Worm (Caenorhabditis elegans): ENCODE results near the gene K06A4.6.

Gene K06A4.6

DNA sequence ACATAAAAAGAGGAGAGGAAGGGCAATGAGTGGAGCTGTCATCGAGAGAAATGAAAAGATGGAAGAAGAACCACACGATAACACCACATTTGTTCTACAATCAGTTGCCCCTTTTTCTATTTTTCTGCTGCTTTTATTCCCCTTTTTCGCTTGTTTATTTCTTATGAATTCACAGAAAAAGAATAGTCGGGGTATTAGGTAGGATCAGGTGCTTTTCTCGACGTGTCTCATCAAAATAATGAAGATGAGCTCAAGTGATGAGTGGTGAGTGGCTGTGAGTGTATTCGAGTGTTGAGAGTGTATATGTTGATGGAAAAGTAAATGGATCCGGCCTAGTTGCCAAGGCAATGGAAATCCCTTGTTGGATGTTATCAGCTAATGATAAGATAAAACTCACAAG, 5.0 kb upstream of the K06A4.6 start:
- TF ChIP-seq daf-16 (GFP tag; optimal IDR thresholded peaks at IDR 0.05) (no peak), daf-16 (tag; optimal IDR thresholded peaks at IDR 0.05) (no peak), aha-1 (tag) (peak; percentile 67), dmd-9 (GFP tag; IDR thresholded peaks at IDR 0.05) (no peak)

DNA sequence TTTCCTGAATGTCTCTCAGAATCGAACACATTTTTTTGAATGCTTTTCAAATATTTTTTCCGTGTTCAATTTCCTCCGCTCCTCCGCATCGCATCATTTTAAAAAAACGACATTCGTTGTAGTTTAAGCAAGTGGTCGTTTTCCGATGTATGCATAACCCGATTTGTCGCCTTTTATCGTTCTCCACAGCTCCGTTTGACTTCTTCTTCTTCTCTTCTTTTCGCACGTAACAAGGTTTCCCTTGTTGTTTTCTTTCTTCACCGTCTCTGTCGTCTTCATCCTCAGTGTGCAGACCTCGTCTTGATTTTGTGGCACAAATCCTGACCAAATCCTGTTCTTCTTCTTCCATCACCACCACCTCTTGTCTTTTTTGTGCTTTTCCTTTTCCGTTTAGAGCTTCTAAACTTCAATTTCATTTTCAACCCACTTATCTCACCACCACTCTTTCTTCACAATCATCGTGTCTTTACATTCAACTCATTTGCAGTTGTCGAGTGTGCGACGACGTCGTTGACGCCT, 3.3 kb upstream of the K06A4.6 start, which contains the start of gene K06A4.2:
Gene K06A4.2, plus strand, starts transcription at position 469 of the 519 bp plus-strand sequence.
- TF ChIP-seq fkh-10 (GFP tag; optimal IDR thresholded peaks at IDR 0.05): peak; percentile 93
- TF ChIP-seq ctbp-1 (GFP tag; IDR thresholded peaks at IDR 0.05): 0 out of 2 replicates have a peak, but pooled peaks have one; percentile 19
- no peak for TF ChIP-seq arid-1 (GFP tag; conservative IDR thresholded peaks at IDR 0.05)
- TF ChIP-seq ces-1 (GFP tag; optimal IDR thresholded peaks at IDR 0.05): peak; percentile 62

DNA sequence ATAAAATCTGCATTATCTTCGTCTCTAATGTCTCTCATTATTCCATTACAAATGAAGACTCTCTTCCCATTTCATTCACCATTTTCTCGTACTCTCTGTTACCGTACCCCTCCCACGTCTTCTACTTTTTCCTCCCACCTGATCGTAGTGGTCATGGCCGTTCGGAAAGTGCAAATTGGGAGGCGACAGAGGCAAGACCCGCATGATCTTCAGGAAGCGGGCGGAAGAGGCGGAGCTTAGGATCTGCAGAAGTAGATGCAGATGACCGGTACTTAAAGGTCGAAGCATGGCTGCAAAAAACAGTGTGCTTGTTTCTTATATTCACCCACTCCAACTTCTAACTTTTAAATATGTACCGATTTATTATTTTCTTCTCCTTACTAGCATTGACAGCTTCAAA, 2.6 kb downstream of the K06A4.6 start, which contains the start of gene nas-3:
Gene nas-3, plus strand, starts transcription at position 301 of the 400 bp plus-strand sequence.
- TF ChIP-seq nhr-10 (tag; optimal IDR thresholded peaks at IDR 0.05) (no peak), unc-62 (GFP tag; optimal IDR thresholded peaks at IDR 0.05 in 1 of 2) (peak in 1 of 2 experiments; percentile 46), unc-62 (tag; optimal IDR thresholded peaks at IDR 0.05) (no peak), hlh-11 (tag; optimal IDR thresholded peaks at IDR 0.05) (no peak)

ce11 chrV:9473924-9474323, 6.5 kb downstream of the K06A4.6 start:
- TF ChIP-seq hlh-11 (tag; optimal IDR thresholded peaks at IDR 0.05): no peak
- TF ChIP-seq attf-4 (tag; optimal IDR thresholded peaks at IDR 0.05): no peak
- no peak for TF ChIP-seq lin-38 (GFP tag; IDR thresholded peaks at IDR 0.05)
- TF ChIP-seq lin-13 (GFP tag; optimal IDR thresholded peaks at IDR 0.05): no peak
- no peak for TF ChIP-seq duxl-1 (tag; optimal IDR thresholded peaks at IDR 0.05; ENCODE audit: poor library complexity)

ce11 chrV:9471675-9472074, 8.8 kb downstream of the K06A4.6 start, which contains the start of gene flp-6:
Gene flp-6, plus strand, starts transcription at chrV:9471975.
- no peak for TF ChIP-seq lin-1 (GFP tag; IDR thresholded peaks at IDR 0.05)
- no peak for TF ChIP-seq nhr-76 (tag; optimal IDR thresholded peaks at IDR 0.05)

DNA sequence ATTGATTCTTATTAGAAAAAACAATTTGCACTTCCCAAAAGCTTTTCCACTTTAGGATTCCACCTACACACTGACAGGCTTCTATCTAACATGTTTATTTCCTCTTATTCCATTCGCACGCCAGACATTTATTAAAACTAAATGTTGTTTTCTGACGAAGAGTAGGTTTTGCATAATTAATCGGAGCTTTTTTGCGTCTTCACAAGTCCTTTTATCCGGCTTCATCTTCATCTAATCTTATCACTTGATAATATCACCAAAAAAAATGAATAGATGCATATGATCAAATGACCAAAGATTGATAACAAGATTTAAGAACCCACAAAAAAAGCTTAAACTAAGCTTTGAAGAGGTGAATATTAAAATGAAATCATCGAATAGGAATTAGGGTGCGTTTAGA, 14.9 kb downstream of the K06A4.6 start:
- no peak for TF ChIP-seq attf-4 (tag; optimal IDR thresholded peaks at IDR 0.05)
- TF ChIP-seq ceh-28 (tag; optimal IDR thresholded peaks at IDR 0.05): no peak
- TF ChIP-seq dmd-8 (GFP tag; IDR thresholded peaks at IDR 0.05): no peak
- TF ChIP-seq hlh-30 (tag; optimal IDR thresholded peaks at IDR 0.05; ENCODE audit: insufficient read depth): no peak
- no peak for TF ChIP-seq lim-7 (GFP tag; IDR thresholded peaks at IDR 0.05)
- no peak for TF ChIP-seq ztf-11 (tag; optimal IDR thresholded peaks at IDR 0.05)
- no peak for TF ChIP-seq duxl-1 (tag; optimal IDR thresholded peaks at IDR 0.05; ENCODE audit: poor library complexity)
- no peak for TF ChIP-seq lin-39 (tag; optimal IDR thresholded peaks at IDR 0.05)
- TF ChIP-seq nhr-41 (GFP tag; IDR thresholded peaks at IDR 0.05): no peak
- no peak for TF ChIP-seq dmd-6 (GFP tag; IDR thresholded peaks at IDR 0.05)

- no peak for TF ChIP-seq tra-1 (GFP tag; IDR thresholded peaks at IDR 0.05)
- TF ChIP-seq ceh-82 (tag; optimal IDR thresholded peaks at IDR 0.05): no peak
- no peak for TF ChIP-seq zip-2 (tag; optimal IDR thresholded peaks at IDR 0.05)
- TF ChIP-seq hif-1 (tag; optimal IDR thresholded peaks at IDR 0.05): no peak
- no peak for TF ChIP-seq nhr-6 (tag; optimal IDR thresholded peaks at IDR 0.05)
- no peak for TF ChIP-seq zag-1 (tag; optimal IDR thresholded peaks at IDR 0.05)
- no peak for TF ChIP-seq jun-1 (tag; optimal IDR thresholded peaks at IDR 0.05)
- TF ChIP-seq ceh-62 (tag; optimal IDR thresholded peaks at IDR 0.05): no peak
- no peak for TF ChIP-seq lir-3 (tag; optimal IDR thresholded peaks at IDR 0.05)
- no peak for TF ChIP-seq ztf-11 (tag; optimal IDR thresholded peaks at IDR 0.05)
- no peak for TF ChIP-seq lin-29 (GFP tag; IDR thresholded peaks at IDR 0.05)
- no peak for TF ChIP-seq tag-97 (GFP tag; IDR thresholded peaks at IDR 0.05)
- no peak for TF ChIP-seq gei-8 (GFP tag; optimal IDR thresholded peaks at IDR 0.05)
- TF ChIP-seq F49E8.2 (tag; optimal IDR thresholded peaks at IDR 0.05; ENCODE audit: borderline replicate concordance): no peak
- TF ChIP-seq skn-1 (tag; optimal IDR thresholded peaks at IDR 0.05): no peak
- no peak for TF ChIP-seq Y75B8A.6 (GFP tag; IDR thresholded peaks at IDR 0.05)
- no peak for TF ChIP-seq ceh-44 (GFP tag; IDR thresholded peaks at IDR 0.05)
- no peak for TF ChIP-seq Y48G9A.11 (GFP tag; IDR thresholded peaks at IDR 0.05)
These were observed 17.9 kb downstream of the K06A4.6 start, which contains the start of gene F07D3.3 for ce11 chrV:9462605-9463004. Gene F07D3.3, minus strand, starts transcription at chrV:9462705.
